Worm (Caenorhabditis elegans) whole organism, young adult: Measurements from ENCODE around the gene ari-2.

Source experiments
- F57C9.4 ChIP-seq: sonication (generic microtip); optimal IDR thresholded peaks from 2 replicates; lab custom pipeline; 2017; ENCODE audit warnings: mild to moderate bottlenecking, missing genetic modification characterization, missing compliant biosample characterization
- T26A5.8 ChIP-seq: sonication (generic microtip); optimal IDR thresholded peaks from 2 replicates; lab custom pipeline; 2016; ENCODE audit warnings: missing genetic modification characterization, missing compliant biosample characterization
- ama-1 ChIP-seq, 3 experiments: fragments of 150-350 bp in 1 of 3; sonication (generic microtip) in 2 of 3; optimal IDR thresholded peaks; 2 replicates each; lab custom pipeline; 2014 to 2018; ENCODE audit warnings: missing biosample characterization in 2 of 3, missing genetic modification characterization in 2 of 3, missing genetic modification reagents in 2 of 3
- ceh-79 ChIP-seq: sonication (generic microtip); optimal IDR thresholded peaks from 2 replicates; lab custom pipeline; 2017; ENCODE audit warnings: mild to moderate bottlenecking, missing genetic modification characterization, missing compliant biosample characterization
- dpl-1 ChIP-seq: fragments of 150-350 bp; optimal IDR thresholded peaks from 2 replicates; lab custom pipeline; 2014; ENCODE audit warnings: missing biosample characterization, missing genetic modification reagents, missing genetic modification characterization
- efl-1 ChIP-seq: fragments of 150-350 bp; optimal IDR thresholded peaks from 2 replicates; lab custom pipeline; 2014; ENCODE audit warnings: missing biosample characterization, missing genetic modification reagents, missing genetic modification characterization
- him-1 ChIP-seq: sonication (generic microtip); optimal IDR thresholded peaks from 2 replicates; lab custom pipeline; 2016; ENCODE audit warnings: missing genotype, missing genetic modification reagents, missing genetic modification characterization, missing compliant biosample characterization
- hsf-1 ChIP-seq: fragments of 200-800 bp; sonication (Bioruptor generic); IDR thresholded peaks from 2 replicates; pipeline ENCODE4 v1.3.6; 2022; ENCODE audit warnings: missing genetic modification reagents, missing genetic modification characterization, missing compliant biosample characterization
- nfya-1 ChIP-seq: sonication (generic microtip); optimal IDR thresholded peaks from 2 replicates; lab custom pipeline; 2017; ENCODE audit warnings: antibody characterized with exemption, missing compliant biosample characterization, missing genetic modification characterization, borderline replicate concordance; ENCODE audit not compliant: insufficient read depth
- unc-62 ChIP-seq: fragments of 150-350 bp; optimal IDR thresholded peaks from 2 replicates; lab custom pipeline; 2014; ENCODE audit warnings: missing biosample characterization, missing genetic modification reagents, missing genetic modification characterization

- no peak for TF ChIP-seq him-1
- no peak for TF ChIP-seq F57C9.4 (tag; lab: Kevin White, UChicago)
- TF ChIP-seq nfya-1 (tag; lab: Kevin White, UChicago): no peak
- no peak for TF ChIP-seq efl-1 (GFP tag; lab: Kevin White, UChicago)
- TF ChIP-seq T26A5.8: no peak
- TF ChIP-seq unc-62 (GFP tag; lab: Kevin White, UChicago): no peak
- TF ChIP-seq ceh-79 (tag; lab: Kevin White, UChicago): no peak
- no peak for TF ChIP-seq dpl-1 (GFP tag; lab: Kevin White, UChicago)
- TF ChIP-seq ama-1 (optimal IDR thresholded peaks at IDR 0.05; lab: Kevin White, UChicago): no peak
- no peak for TF ChIP-seq ama-1 (GFP tag; optimal IDR thresholded peaks at IDR 0.05; lab: Kevin White, UChicago)
- TF ChIP-seq hsf-1 (GFP tag; lab: Robert Waterston, UW): no peak
Measured at ce11 chrIV:5554168-5554567, 3.2 kb downstream of the ari-2 start.
